Fruit fly (Drosophila melanogaster) whole organism, embryonic: ENCODE results near the gene CG33090.

Experiments
- Asciz ChIP-seq: fragments of 200-800 bp; sonication (Bioruptor generic); optimal IDR thresholded peaks from 2 replicates; lab custom pipeline; 2017; ENCODE audit warnings: missing biosample characterization, mild to moderate bottlenecking, missing genetic modification characterization, missing genetic modification reagents
- CG10543 ChIP-seq: fragments of 200-800 bp; sonication (Bioruptor generic); optimal IDR thresholded peaks from 3 replicates; lab custom pipeline; 2017; ENCODE audit warnings: missing biosample characterization, mild to moderate bottlenecking, missing genetic modification characterization, moderate library complexity
- CG11456 ChIP-seq: fragments of 200-800 bp; sonication (Bioruptor generic); IDR thresholded peaks from 3 replicates; pipeline ENCODE4 v1.3.6; 2022; ENCODE audit warnings: missing biosample characterization, missing genetic modification characterization
- CG12769 ChIP-seq: fragments of 200-800 bp; sonication (Bioruptor generic); optimal IDR thresholded peaks from 2 replicates; lab custom pipeline; 2019; ENCODE audit warnings: missing biosample characterization, mild to moderate bottlenecking, missing genetic modification characterization, moderate library complexity
- CG14860 ChIP-seq: fragments of 200-800 bp; sonication (Bioruptor generic); IDR thresholded peaks from 3 replicates; pipeline ENCODE4 v1.3.6; 2022; ENCODE audit warnings: missing biosample characterization, missing genetic modification characterization; ENCODE audit not compliant: partially characterized antibody
- CG15073 ChIP-seq: fragments of 200-800 bp; sonication (Bioruptor generic); optimal IDR thresholded peaks from 2 replicates; lab custom pipeline; 2016; ENCODE audit warnings: missing biosample characterization, missing genetic modification characterization
- CG17829 ChIP-seq: fragments of 200-800 bp; optimal IDR thresholded peaks from 2 replicates; lab custom pipeline; 2019; ENCODE audit warnings: missing biosample characterization, mild to moderate bottlenecking, missing genetic modification characterization, moderate library complexity
- CG18476 ChIP-seq: fragments of 200-800 bp; sonication (Bioruptor generic); optimal IDR thresholded peaks from 2 replicates; lab custom pipeline; 2016; ENCODE audit warnings: missing biosample characterization, mild to moderate bottlenecking, missing genetic modification characterization
- CG30403 ChIP-seq: fragments of 200-800 bp; sonication (Bioruptor generic); optimal IDR thresholded peaks from 3 replicates; lab custom pipeline; 2016; ENCODE audit warnings: missing biosample characterization, missing genetic modification characterization
- CG31224 ChIP-seq: fragments of 200-800 bp; sonication (Bioruptor generic); IDR thresholded peaks from 2 replicates; pipeline ENCODE4 v1.3.6; 2022; ENCODE audit warnings: missing biosample characterization, missing genetic modification characterization
- CG3726 ChIP-seq: fragments of 200-800 bp; sonication (Bioruptor generic); IDR thresholded peaks from 3 replicates; pipeline ENCODE4, ENCODE4 v1.3.6; 2022; ENCODE audit warnings: missing biosample characterization, missing genetic modification characterization
- CG5953 ChIP-seq: fragments of 200-800 bp; sonication (Bioruptor generic); IDR thresholded peaks from 2 replicates; pipeline ENCODE4 v1.3.6; 2022; ENCODE audit warnings: missing biosample characterization, missing genetic modification characterization
- CG7839 ChIP-seq: fragments of 200-800 bp; sonication (Bioruptor generic); optimal IDR thresholded peaks from 3 replicates; lab custom pipeline; 2018; ENCODE audit warnings: missing biosample characterization, mild to moderate bottlenecking, missing genetic modification characterization, moderate library complexity
- CG7928 ChIP-seq: fragments of 200-800 bp; sonication (Bioruptor generic); optimal IDR thresholded peaks from 2 replicates; lab custom pipeline; 2017; ENCODE audit warnings: missing biosample characterization, mild to moderate bottlenecking, missing genetic modification characterization
- CG8765 ChIP-seq: fragments of 200-800 bp; sonication (Bioruptor generic); IDR thresholded peaks from 2 replicates; pipeline ENCODE4 v1.3.6; 2022; ENCODE audit warnings: missing biosample characterization, missing genetic modification characterization
- CG9727 ChIP-seq: fragments of 200-800 bp; sonication (Bioruptor generic); optimal IDR thresholded peaks from 3 replicates; lab custom pipeline; 2017; ENCODE audit warnings: missing biosample characterization, mild to moderate bottlenecking, missing genetic modification characterization
- CG9797 ChIP-seq: fragments of 200-800 bp; sonication (Bioruptor generic); optimal IDR thresholded peaks from 3 replicates; lab custom pipeline; 2018; ENCODE audit warnings: missing biosample characterization, mild to moderate bottlenecking, missing genetic modification characterization
- CG9817 ChIP-seq: fragments of 200-800 bp; sonication (Bioruptor generic); optimal IDR thresholded peaks from 2 replicates; lab custom pipeline; 2018; ENCODE audit warnings: missing biosample characterization, mild to moderate bottlenecking, missing genetic modification characterization, moderate library complexity
- CG9932 ChIP-seq: fragments of 200-800 bp; sonication (Bioruptor generic); IDR thresholded peaks from 2 replicates; pipeline ENCODE4 v1.3.6; 2022; ENCODE audit warnings: missing biosample characterization, missing genetic modification characterization
- D19A ChIP-seq: fragments of 200-800 bp; optimal IDR thresholded peaks from 3 replicates; lab custom pipeline; 2019; ENCODE audit warnings: missing biosample characterization, mild to moderate bottlenecking, missing genetic modification characterization, moderate library complexity
- NK7.1 ChIP-seq: fragments of 200-800 bp; sonication (Bioruptor generic); optimal IDR thresholded peaks from 3 replicates; lab custom pipeline; 2016; ENCODE audit warnings: missing biosample characterization, missing genetic modification characterization
- Neu2 ChIP-seq: fragments of 200-800 bp; sonication (Bioruptor generic); optimal IDR thresholded peaks from 3 replicates; lab custom pipeline; 2016; ENCODE audit warnings: missing biosample characterization, missing genetic modification characterization, borderline replicate concordance
- Six4 ChIP-seq: fragments of 200-800 bp; sonication (Bioruptor generic); optimal IDR thresholded peaks from 2 replicates; lab custom pipeline; 2016; ENCODE audit warnings: missing biosample characterization, missing genetic modification characterization
- Sox100B ChIP-seq: fragments of 200-800 bp; sonication (Bioruptor generic); optimal IDR thresholded peaks from 3 replicates; lab custom pipeline; 2018; ENCODE audit warnings: missing biosample characterization, mild to moderate bottlenecking, missing genetic modification characterization
- Ssrp ChIP-seq: fragments of 200-800 bp; sonication (Bioruptor generic); optimal IDR thresholded peaks from 2 replicates; lab custom pipeline; 2018; ENCODE audit warnings: missing biosample characterization, mild to moderate bottlenecking, missing genetic modification characterization, moderate library complexity
- ara ChIP-seq: fragments of 200-800 bp; sonication (Bioruptor generic); IDR thresholded peaks from 2 replicates; pipeline ENCODE4 v1.3.6; 2022; ENCODE audit warnings: missing biosample characterization, missing genetic modification characterization
- br ChIP-seq: fragments of >200 bp; optimal IDR thresholded peaks from 2 replicates; lab custom pipeline; 2017
- danr ChIP-seq: fragments of 200-800 bp; sonication (Bioruptor generic); IDR thresholded peaks from 2 replicates; pipeline ENCODE4 v1.3.6; 2022; ENCODE audit warnings: missing biosample characterization, missing genetic modification characterization
- dimm ChIP-seq: fragments of 200-800 bp; sonication (Bioruptor generic); IDR thresholded peaks from 2 replicates; pipeline ENCODE4 v1.3.6; 2022; ENCODE audit warnings: missing biosample characterization, missing genetic modification characterization
- dpn ChIP-seq, 2 experiments: fragments of 200-800 bp; sonication (Bioruptor generic); optimal IDR thresholded peaks; 3 replicates each; lab custom pipeline; 2016; ENCODE audit warnings: missing biosample characterization in 2 of 2, missing genetic modification characterization in 2 of 2
- hth ChIP-seq: fragments of >200 bp; optimal IDR thresholded peaks from 2 replicates; lab custom pipeline; 2017; ENCODE audit warnings: inconsistent platforms
- ind ChIP-seq: fragments of 200-800 bp; sonication (Bioruptor generic); optimal IDR thresholded peaks from 3 replicates; lab custom pipeline; 2016; ENCODE audit warnings: missing biosample characterization, missing genetic modification characterization
- ken ChIP-seq: fragments of 200-800 bp; sonication (Bioruptor generic); IDR thresholded peaks from 3 replicates; pipeline ENCODE4 v1.3.6; 2022; ENCODE audit warnings: missing biosample characterization, missing genetic modification characterization
- mam ChIP-seq: fragments of 200-800 bp; sonication (Bioruptor generic); optimal IDR thresholded peaks from 3 replicates; lab custom pipeline; 2016; ENCODE audit warnings: missing biosample characterization, missing genetic modification characterization
- pita ChIP-seq: fragments of 200-800 bp; sonication (Bioruptor generic); optimal IDR thresholded peaks from 2 replicates; lab custom pipeline; 2017; ENCODE audit warnings: missing biosample characterization, mild to moderate bottlenecking, missing genetic modification characterization
- pum ChIP-seq: fragments of 200-800 bp; sonication (Bioruptor generic); optimal IDR thresholded peaks from 2 replicates; lab custom pipeline; 2016; ENCODE audit warnings: missing biosample characterization, missing genetic modification characterization
- run ChIP-seq: fragments of 200-800 bp; sonication (Bioruptor generic); optimal IDR thresholded peaks from 3 replicates; lab custom pipeline; 2018; ENCODE audit warnings: missing biosample characterization, mild to moderate bottlenecking, missing genetic modification characterization
- scrt ChIP-seq: fragments of 200-800 bp; sonication (Bioruptor generic); optimal IDR thresholded peaks from 2 replicates; lab custom pipeline; 2018; ENCODE audit warnings: missing biosample characterization, mild to moderate bottlenecking, missing genetic modification characterization, moderate library complexity
- slbo ChIP-seq: fragments of 200-800 bp; sonication (Bioruptor generic); IDR thresholded peaks from 2 replicates; pipeline ENCODE4 v1.3.6; 2022; ENCODE audit warnings: missing biosample characterization, missing genetic modification characterization
- ssp ChIP-seq: fragments of 200-800 bp; sonication (Bioruptor generic); IDR thresholded peaks from 2 replicates; pipeline ENCODE4 v1.3.6; 2022; ENCODE audit warnings: missing biosample characterization, missing genetic modification characterization
- tap ChIP-seq: fragments of 200-800 bp; optimal IDR thresholded peaks from 3 replicates; lab custom pipeline; 2019; ENCODE audit warnings: missing biosample characterization, mild to moderate bottlenecking, missing genetic modification characterization, moderate library complexity
- yki ChIP-seq: fragments of >200 bp; optimal IDR thresholded peaks from 3 replicates; lab custom pipeline; 2018

The CG33090 gene

DNA sequence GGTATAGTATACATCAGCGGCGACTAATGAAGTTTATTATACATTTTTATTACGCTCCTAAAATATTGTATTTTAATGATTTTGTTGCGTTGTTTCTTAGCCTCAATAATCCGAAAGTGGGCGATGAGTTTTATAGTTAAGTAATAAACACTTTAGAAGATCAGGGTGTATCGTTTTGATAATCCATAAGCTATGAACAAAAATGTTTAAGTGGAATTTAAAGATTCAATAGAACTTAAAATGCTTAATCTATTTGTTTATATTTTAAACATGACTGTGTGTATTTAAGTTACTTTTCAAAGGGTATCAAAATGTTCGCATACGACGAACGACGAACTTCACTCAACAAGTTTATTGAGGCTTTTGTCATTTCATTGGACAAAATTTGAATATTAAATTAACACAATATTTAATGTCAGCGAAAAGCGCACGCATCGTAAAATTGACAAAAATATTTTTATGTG lies 38.3 kb downstream of the CG33090 start (continued):
- TF ChIP-seq CG10543 (GFP tag; lab: Kevin White, UChicago) (peak; percentile 36), CG9817 (tag; lab: Kevin White, UChicago) (peak; percentile 68), danr (GFP tag; lab: Robert Waterston, UW) (peak; percentile 58; the same call in 1 of the 2 replicates), Sox100B (GFP tag; lab: Kevin White, UChicago) (peak; percentile 61), mam (peak; percentile 68), D19A (tag; lab: Kevin White, UChicago) (peak; percentile 77), CG7928 (no peak), Asciz (GFP tag; lab: Kevin White, UChicago) (peak; percentile 6), pum (GFP tag; lab: Kevin White, UChicago) (peak; percentile 1), CG11456 (peak; percentile 79; the same call in 2 of the 3 replicates), hth (no peak), ara (GFP tag; lab: Robert Waterston, UW) (no peak; the same call in 1 of the 2 replicates), run (tag; lab: Kevin White, UChicago) (peak; percentile 46), CG15073 (no peak), CG7839 (tag; lab: Kevin White, UChicago) (peak; percentile 65), tap (tag; lab: Kevin White, UChicago) (peak; percentile 29), br (lab: Kevin White, UChicago) (no peak), ind (GFP tag; lab: Kevin White, UChicago) (no peak), CG17829 (no peak), NK7.1 (GFP tag; lab: Kevin White, UChicago) (no peak), Six4 (GFP tag; lab: Kevin White, UChicago) (no peak), CG30403 (GFP tag; lab: Kevin White, UChicago) (peak; percentile 73), ssp (GFP tag; lab: Robert Waterston, UW) (peak; percentile 60), yki (lab: Kevin White, UChicago) (no peak), CG5953 (GFP tag; lab: Robert Waterston, UW) (peak; percentile 60; the same call in 1 of the 2 replicates), dpn (GFP tag; optimal IDR thresholded peaks at IDR 0.05; lab: Kevin White, UChicago) (peak; percentile 54 to 78), CG8765 (GFP tag; lab: Robert Waterston, UW) (no peak), pita (GFP tag; lab: Kevin White, UChicago) (no peak), CG14860 (no peak), CG3726 (GFP tag; lab: Robert Waterston, UW) (0 out of 3 replicates have a peak, but pooled peaks have one; percentile 20), dimm (GFP tag; lab: Robert Waterston, UW) (peak; percentile 66), CG9932 (GFP tag; lab: Robert Waterston, UW) (peak; percentile 88), Neu2 (GFP tag; lab: Kevin White, UChicago) (no peak), CG9797 (GFP tag; lab: Kevin White, UChicago) (no peak), ken (GFP tag; lab: Robert Waterston, UW) (peak; percentile 61; the same call in 1 of the 3 replicates), CG18476 (GFP tag; lab: Kevin White, UChicago) (no peak), scrt (GFP tag; lab: Kevin White, UChicago) (no peak), CG31224 (GFP tag; lab: Robert Waterston, UW) (peak; percentile 61; the same call in 1 of the 2 replicates), Ssrp (tag; lab: Kevin White, UChicago) (peak; percentile 57), slbo (GFP tag; lab: Robert Waterston, UW) (peak; percentile 86), CG9727 (GFP tag; lab: Kevin White, UChicago) (no peak), CG12769 (tag; lab: Kevin White, UChicago) (peak; percentile 85)
- TF ChIP-seq, all 482 proteins: peak for 254
